Fruit fly (Drosophila melanogaster) whole organism, embryonic: ENCODE data around the gene CG42638.
A peak's percentile ranks its signal among the peaks of the same experiment; 100 is the strongest.

Experiments
- Ada2b ChIP-seq: fragments of 200-800 bp; sonication (Bioruptor generic); IDR thresholded peaks from 2 replicates; pipeline ENCODE4 v1.3.6; 2022; ENCODE audit warnings: missing biosample characterization, missing genetic modification characterization
- B-H2 ChIP-seq: fragments of 200-800 bp; sonication (Bioruptor generic); optimal IDR thresholded peaks from 2 replicates; lab custom pipeline; 2018; ENCODE audit warnings: missing biosample characterization, mild to moderate bottlenecking, missing genetic modification characterization
- CG10267 ChIP-seq: fragments of 200-800 bp; sonication (Bioruptor generic); optimal IDR thresholded peaks from 2 replicates; lab custom pipeline; 2018; ENCODE audit warnings: missing biosample characterization, mild to moderate bottlenecking, missing genetic modification characterization, moderate library complexity
- CG11456 ChIP-seq: fragments of 200-800 bp; sonication (Bioruptor generic); IDR thresholded peaks from 3 replicates; pipeline ENCODE4 v1.3.6; 2022; ENCODE audit warnings: missing biosample characterization, missing genetic modification characterization
- CG11504 ChIP-seq: fragments of 200-800 bp; sonication (Bioruptor generic); optimal IDR thresholded peaks from 3 replicates; lab custom pipeline; 2019; ENCODE audit warnings: missing biosample characterization, mild to moderate bottlenecking, missing genetic modification characterization, moderate library complexity
- CG12071 ChIP-seq: fragments of 200-800 bp; sonication (Bioruptor generic); optimal IDR thresholded peaks from 3 replicates; lab custom pipeline; 2018; ENCODE audit warnings: missing biosample characterization, mild to moderate bottlenecking, missing genetic modification characterization
- CG12942 ChIP-seq: fragments of 200-800 bp; sonication (Bioruptor generic); optimal IDR thresholded peaks from 3 replicates; lab custom pipeline; 2016; ENCODE audit warnings: missing biosample characterization, missing genetic modification characterization
- CG13123 ChIP-seq: fragments of 200-800 bp; sonication (Bioruptor generic); optimal IDR thresholded peaks from 2 replicates; lab custom pipeline; 2016; ENCODE audit warnings: missing biosample characterization, missing genetic modification characterization
- CG13894 ChIP-seq: fragments of 200-800 bp; sonication (Bioruptor generic); optimal IDR thresholded peaks from 3 replicates; lab custom pipeline; 2018; ENCODE audit warnings: missing biosample characterization, mild to moderate bottlenecking, missing genetic modification characterization, moderate library complexity
- CG14710 ChIP-seq: fragments of 200-800 bp; sonication (Bioruptor generic); optimal IDR thresholded peaks from 3 replicates; lab custom pipeline; 2019; ENCODE audit warnings: missing biosample characterization, mild to moderate bottlenecking, missing genetic modification characterization, moderate library complexity
- CG17568 ChIP-seq: fragments of 200-800 bp; sonication (Bioruptor generic); optimal IDR thresholded peaks from 2 replicates; lab custom pipeline; 2018; ENCODE audit warnings: missing biosample characterization, mild to moderate bottlenecking, missing genetic modification characterization, moderate library complexity
- CG17612 ChIP-seq: fragments of 200-800 bp; sonication (Bioruptor generic); IDR thresholded peaks from 2 replicates; pipeline ENCODE4 v1.3.6; 2022; ENCODE audit warnings: missing biosample characterization, missing genetic modification characterization
- CG17802 ChIP-seq: fragments of 200-800 bp; sonication (Bioruptor generic); optimal IDR thresholded peaks from 2 replicates; lab custom pipeline; 2018; ENCODE audit warnings: missing biosample characterization, mild to moderate bottlenecking, missing genetic modification characterization, moderate library complexity
- CG3281 ChIP-seq: fragments of 200-800 bp; sonication (Bioruptor generic); optimal IDR thresholded peaks from 3 replicates; lab custom pipeline; 2017; ENCODE audit warnings: missing biosample characterization, mild to moderate bottlenecking, missing genetic modification characterization
- CG34376 ChIP-seq: fragments of 200-800 bp; sonication (Bioruptor generic); optimal IDR thresholded peaks from 2 replicates; lab custom pipeline; 2018; ENCODE audit warnings: missing biosample characterization, mild to moderate bottlenecking, missing genetic modification characterization
- CG3847 ChIP-seq: fragments of 200-800 bp; sonication (Bioruptor generic); IDR thresholded peaks from 2 replicates; pipeline ENCODE4 v1.3.6; 2022; ENCODE audit warnings: missing biosample characterization, missing genetic modification characterization
- CG3995 ChIP-seq: fragments of 200-800 bp; sonication (Bioruptor generic); optimal IDR thresholded peaks from 3 replicates; lab custom pipeline; 2016; ENCODE audit warnings: missing biosample characterization, missing genetic modification characterization
- CG42726 ChIP-seq: fragments of 200-800 bp; sonication (Bioruptor generic); IDR thresholded peaks from 2 replicates; pipeline ENCODE4 v1.3.6; 2022; ENCODE audit warnings: missing biosample characterization, missing genetic modification characterization; ENCODE audit not compliant: partially characterized antibody
- CG6765 ChIP-seq: fragments of 200-800 bp; sonication (Bioruptor generic); optimal IDR thresholded peaks from 3 replicates; lab custom pipeline; 2017; ENCODE audit warnings: missing biosample characterization, mild to moderate bottlenecking, missing genetic modification characterization
- CG6854 ChIP-seq: fragments of 200-800 bp; sonication (Bioruptor generic); optimal IDR thresholded peaks from 3 replicates; lab custom pipeline; 2017; ENCODE audit warnings: missing biosample characterization, mild to moderate bottlenecking, missing genetic modification characterization
- CG7556 ChIP-seq: fragments of 200-800 bp; sonication (Bioruptor generic); optimal IDR thresholded peaks from 2 replicates; lab custom pipeline; 2017; ENCODE audit warnings: missing biosample characterization, mild to moderate bottlenecking, missing genetic modification characterization
- CG7839 ChIP-seq: fragments of 200-800 bp; sonication (Bioruptor generic); optimal IDR thresholded peaks from 3 replicates; lab custom pipeline; 2018; ENCODE audit warnings: missing biosample characterization, mild to moderate bottlenecking, missing genetic modification characterization, moderate library complexity
- CG7928 ChIP-seq: fragments of 200-800 bp; sonication (Bioruptor generic); optimal IDR thresholded peaks from 2 replicates; lab custom pipeline; 2017; ENCODE audit warnings: missing biosample characterization, mild to moderate bottlenecking, missing genetic modification characterization
- Camta ChIP-seq: fragments of 200-800 bp; sonication (Bioruptor generic); optimal IDR thresholded peaks from 2 replicates; lab custom pipeline; 2016; ENCODE audit warnings: missing biosample characterization, missing genetic modification characterization
- Hr3 ChIP-seq: fragments of 200-800 bp; sonication (Bioruptor generic); optimal IDR thresholded peaks from 3 replicates; lab custom pipeline; 2016; ENCODE audit warnings: missing biosample characterization, missing genetic modification characterization
- Meics ChIP-seq: fragments of 200-800 bp; sonication (Bioruptor generic); optimal IDR thresholded peaks from 2 replicates; lab custom pipeline; 2017; ENCODE audit warnings: missing biosample characterization, mild to moderate bottlenecking, missing genetic modification characterization
- NFAT ChIP-seq: fragments of 200-800 bp; sonication (Bioruptor generic); IDR thresholded peaks from 2 replicates; pipeline ENCODE4 v1.3.6; 2022; ENCODE audit warnings: missing biosample characterization, missing genetic modification characterization
- Sox100B ChIP-seq: fragments of 200-800 bp; sonication (Bioruptor generic); optimal IDR thresholded peaks from 3 replicates; lab custom pipeline; 2018; ENCODE audit warnings: missing biosample characterization, mild to moderate bottlenecking, missing genetic modification characterization
- Spps ChIP-seq: fragments of 200-800 bp; sonication (Bioruptor generic); optimal IDR thresholded peaks from 2 replicates; lab custom pipeline; 2018; ENCODE audit warnings: missing biosample characterization, mild to moderate bottlenecking, missing genetic modification characterization
- TFAM ChIP-seq: fragments of 200-800 bp; sonication (Bioruptor generic); optimal IDR thresholded peaks from 2 replicates; lab custom pipeline; 2017; ENCODE audit warnings: missing biosample characterization, missing genetic modification characterization, inconsistent platforms
- Tbp ChIP-seq: fragments of >200 bp; optimal IDR thresholded peaks from 2 replicates; lab custom pipeline; 2018; ENCODE audit warnings: missing biosample characterization, missing genetic modification characterization
- dati ChIP-seq: fragments of 200-800 bp; sonication (Bioruptor generic); IDR thresholded peaks from 2 replicates; pipeline ENCODE4 v1.3.6; 2022; ENCODE audit warnings: missing biosample characterization, missing genetic modification characterization
- dysf ChIP-seq: fragments of 200-800 bp; sonication (Bioruptor generic); IDR thresholded peaks from 3 replicates; pipeline ENCODE4 v1.3.6; 2022; ENCODE audit warnings: missing biosample characterization, missing genetic modification characterization
- en ChIP-seq: fragments of 200-800 bp; sonication (Bioruptor generic); optimal IDR thresholded peaks from 2 replicates; lab custom pipeline; 2016; ENCODE audit warnings: missing biosample characterization, missing genetic modification characterization
- gsb ChIP-seq: fragments of 200-800 bp; sonication (Bioruptor generic); IDR thresholded peaks from 2 replicates; pipeline ENCODE4 v1.3.6; 2022; ENCODE audit warnings: missing biosample characterization, missing genetic modification characterization
- lbe ChIP-seq: fragments of 200-800 bp; sonication (Bioruptor generic); optimal IDR thresholded peaks from 2 replicates; lab custom pipeline; 2016; ENCODE audit warnings: missing biosample characterization, mild to moderate bottlenecking, missing genetic modification characterization
- lilli ChIP-seq: fragments of 200-800 bp; sonication (Bioruptor generic); optimal IDR thresholded peaks from 3 replicates; lab custom pipeline; 2016; ENCODE audit warnings: missing biosample characterization, missing genetic modification characterization
- lola ChIP-seq, 3 experiments: fragments of >200 bp in 2 of 3; fragments of 200-800 bp in 1 of 3; sonication (Bioruptor generic) in 1 of 3; optimal IDR thresholded peaks; 2 replicates each; lab custom pipeline; 2017 to 2019; ENCODE audit warnings: missing biosample characterization in 3 of 3, missing genetic modification characterization in 3 of 3, mild to moderate bottlenecking in 1 of 3, moderate library complexity in 1 of 3
- lov ChIP-seq, 2 experiments: fragments of 200-800 bp in 1 of 2; fragments of >200 bp in 1 of 2; sonication (Bioruptor generic) in 1 of 2; IDR thresholded peaks in 1 of 2; optimal IDR thresholded peaks in 1 of 2; 2 replicates in 1 of 2; 3 replicates in 1 of 2; pipeline versions ENCODE4 v1.3.6 to Lab custom; 2017 to 2022; ENCODE audit warnings: missing biosample characterization in 1 of 2, missing genetic modification characterization in 1 of 2
- mld ChIP-seq: fragments of 200-800 bp; sonication (Bioruptor generic); IDR thresholded peaks from 3 replicates; pipeline ENCODE4 v1.3.6; 2022; ENCODE audit warnings: missing biosample characterization, missing genetic modification characterization; ENCODE audit not compliant: partially characterized antibody
- oc ChIP-seq: fragments of 200-800 bp; sonication (Bioruptor generic); optimal IDR thresholded peaks from 2 replicates; lab custom pipeline; 2018; ENCODE audit warnings: missing biosample characterization, mild to moderate bottlenecking, missing genetic modification characterization, moderate library complexity
- pnt ChIP-seq: fragments of 200-800 bp; sonication (Bioruptor generic); optimal IDR thresholded peaks from 3 replicates; lab custom pipeline; 2016; ENCODE audit warnings: missing biosample characterization, missing genetic modification characterization
- pzg ChIP-seq: fragments of 200-800 bp; sonication (Bioruptor generic); optimal IDR thresholded peaks from 3 replicates; lab custom pipeline; 2018; ENCODE audit warnings: missing biosample characterization, mild to moderate bottlenecking, missing genetic modification characterization, moderate library complexity
- shn ChIP-seq: fragments of 200-800 bp; sonication (Bioruptor generic); optimal IDR thresholded peaks from 3 replicates; lab custom pipeline; 2016; ENCODE audit warnings: missing biosample characterization, missing genetic modification characterization
- ssp ChIP-seq: fragments of 200-800 bp; sonication (Bioruptor generic); IDR thresholded peaks from 2 replicates; pipeline ENCODE4 v1.3.6; 2022; ENCODE audit warnings: missing biosample characterization, missing genetic modification characterization
- sug ChIP-seq: fragments of 200-800 bp; optimal IDR thresholded peaks from 2 replicates; lab custom pipeline; 2019; ENCODE audit warnings: missing biosample characterization, mild to moderate bottlenecking, missing genetic modification characterization, moderate library complexity
- tll ChIP-seq, 2 experiments: fragments of 200-800 bp in 1 of 2; fragments of >200 bp in 1 of 2; sonication (Bioruptor generic) in 1 of 2; optimal IDR thresholded peaks; 2 replicates each; lab custom pipeline; 2017 to 2019; ENCODE audit warnings: missing biosample characterization in 2 of 2, missing genetic modification characterization in 2 of 2, mild to moderate bottlenecking in 1 of 2, moderate library complexity in 1 of 2
- trem ChIP-seq: fragments of 200-800 bp; optimal IDR thresholded peaks from 3 replicates; lab custom pipeline; 2019; ENCODE audit warnings: missing biosample characterization, mild to moderate bottlenecking, missing genetic modification characterization, moderate library complexity

Gene CG42638

dm6 chr3L:19790929-19791687 is 41.6 kb upstream of the CG42638 start (continued):
- TF ChIP-seq Ada2b (GFP tag; lab: Robert Waterston, UW), result no peak
- no peak for TF ChIP-seq oc (tag; lab: Kevin White, UChicago)
- peak; percentile 50 for TF ChIP-seq Hr3
- TF ChIP-seq CG3995, result peak; percentile 34
- TF ChIP-seq CG34376 (GFP tag; lab: Kevin White, UChicago), result peak; percentile 29
- peak; percentile 46; the same call in 2 of the 3 replicates for TF ChIP-seq dysf (GFP tag; lab: Robert Waterston, UW)
- peak; percentile 62 for TF ChIP-seq CG14710 (tag; lab: Kevin White, UChicago)
- TF ChIP-seq CG11456 (GFP tag; lab: Robert Waterston, UW), result no peak
- peak; percentile 20 for TF ChIP-seq CG13894 (tag; lab: Kevin White, UChicago)
- peak; percentile 61 for TF ChIP-seq CG10267 (tag; lab: Kevin White, UChicago)
- TF ChIP-seq en, result peak; percentile 19
- TF ChIP-seq NFAT (GFP tag; lab: Robert Waterston, UW), result peak; percentile 29; the same call in 1 of the 2 replicates
- no peak for TF ChIP-seq lov (optimal IDR thresholded peaks at IDR 0.05; lab: Kevin White, UChicago)
- TF ChIP-seq lov (GFP tag; IDR thresholded peaks at IDR 0.05; lab: Robert Waterston, UW), result no peak
- peak; percentile 17 for TF ChIP-seq CG6765 (GFP tag; lab: Kevin White, UChicago)
- peak; percentile 77 for TF ChIP-seq CG7556 (GFP tag; lab: Kevin White, UChicago)
- peak; percentile 28 for TF ChIP-seq trem (tag; lab: Kevin White, UChicago)
- TF ChIP-seq CG3281 (GFP tag; lab: Kevin White, UChicago), result peak; percentile 71
- TF ChIP-seq lilli, result peak; percentile 77
- peak; percentile 24 for TF ChIP-seq sug (tag; lab: Kevin White, UChicago)
- TF ChIP-seq pzg (GFP tag; lab: Kevin White, UChicago), result no peak
- no peak for TF ChIP-seq mld (GFP tag; lab: Robert Waterston, UW)
- TF ChIP-seq CG42726 (GFP tag; lab: Robert Waterston, UW), result no peak
- TF ChIP-seq Meics, result peak; percentile 75
- TF ChIP-seq CG13123 (GFP tag; lab: Kevin White, UChicago), result peak; percentile 28
- peak; percentile 51 for TF ChIP-seq CG12942 (GFP tag; lab: Kevin White, UChicago)
- TF ChIP-seq Spps (tag; lab: Kevin White, UChicago), result peak; percentile 45
- TF ChIP-seq CG17612 (GFP tag; lab: Robert Waterston, UW), result no peak
- TF ChIP-seq CG12071 (GFP tag; lab: Kevin White, UChicago), result no peak
- peak; percentile 30 for TF ChIP-seq CG7928 (GFP tag; lab: Kevin White, UChicago)
- TF ChIP-seq tll (GFP tag; optimal IDR thresholded peaks at IDR 0.05; lab: Kevin White, UChicago), result no peak
- peak; percentile 47 for TF ChIP-seq CG3847
- TF ChIP-seq CG17802 (tag; lab: Kevin White, UChicago), result peak; percentile 33
- peak; percentile 76 for TF ChIP-seq Sox100B
- peak; percentile 3 for TF ChIP-seq lbe
- TF ChIP-seq B-H2, result peak; percentile 31
- no peak for TF ChIP-seq CG17568 (GFP tag; lab: Kevin White, UChicago)
- TF ChIP-seq gsb, result no peak
- TF ChIP-seq dati, result no peak
- TF ChIP-seq lola (GFP tag; optimal IDR thresholded peaks at IDR 0.05; lab: Kevin White, UChicago), result peak in 1 of 3 experiments; percentile 74
- peak; percentile 57 for TF ChIP-seq pnt
- TF ChIP-seq shn, result peak; percentile 80
- TF ChIP-seq Tbp (GFP tag; lab: Kevin White, UChicago), result peak; percentile 78
- peak; percentile 79 for TF ChIP-seq CG7839 (tag; lab: Kevin White, UChicago)
- TF ChIP-seq TFAM (GFP tag; lab: Kevin White, UChicago), result no peak
- no peak for TF ChIP-seq CG6854 (GFP tag; lab: Kevin White, UChicago)
- TF ChIP-seq Camta, result peak; percentile 69
- peak; percentile 55 for TF ChIP-seq ssp (GFP tag; lab: Robert Waterston, UW)
- peak; percentile 70 for TF ChIP-seq CG11504 (tag; lab: Kevin White, UChicago)
